Fruit fly (Drosophila melanogaster): Measurements from ENCODE around the gene Lgr4.
A peak's percentile ranks its signal among the peaks of the same experiment; 100 is the strongest.

Gene Lgr4

dm6 chrX:13113863-13114407 lies 75.0 kb downstream of the Lgr4 start (continued):
- peak; percentile 62 for TF ChIP-seq CG12769 (tag; optimal IDR thresholded peaks at IDR 0.05)
- TF ChIP-seq Dad (GFP tag; optimal IDR thresholded peaks at IDR 0.05), result no peak
- peak; percentile 20; the same call in 1 of the 2 replicates for TF ChIP-seq sisA (GFP tag; IDR thresholded peaks at IDR 0.05)
- no peak for TF ChIP-seq CG17328 (GFP tag; IDR thresholded peaks at IDR 0.05)
- no peak for TF ChIP-seq sd (tag; optimal IDR thresholded peaks at IDR 0.05)
- TF ChIP-seq row (GFP tag; IDR thresholded peaks at IDR 0.05), result peak; percentile 28
- TF ChIP-seq bsh (GFP tag; optimal IDR thresholded peaks at IDR 0.05), result no peak
- TF ChIP-seq Oli (tag; optimal IDR thresholded peaks at IDR 0.05), result no peak
- no peak for TF ChIP-seq Dip2 (GFP tag; IDR thresholded peaks at IDR 0.05)
- no peak for TF ChIP-seq crol (GFP tag; IDR thresholded peaks at IDR 0.05)

dm6 chrX:13112238-13112829 lies 76.6 kb downstream of the Lgr4 start, which contains the start of gene Chpf:
Chpf (minus strand) TSS chrX:13112462.
- no peak for TF ChIP-seq exex (tag; optimal IDR thresholded peaks at IDR 0.05)
- TF ChIP-seq MBD-R2 (GFP tag; IDR thresholded peaks at IDR 0.05), result no peak
- no peak for TF ChIP-seq da (GFP tag; optimal IDR thresholded peaks at IDR 0.05)
- no peak for TF ChIP-seq CG8089 (GFP tag; optimal IDR thresholded peaks at IDR 0.05)
- TF ChIP-seq corto (GFP tag; optimal IDR thresholded peaks at IDR 0.05), result no peak
- TF ChIP-seq sens (GFP tag), result peak; percentile 51
- TF ChIP-seq Hr51 (GFP tag; optimal IDR thresholded peaks at IDR 0.05), result no peak
- TF ChIP-seq Optix (GFP tag; IDR thresholded peaks at IDR 0.05), result no peak
- no peak for TF ChIP-seq ro (GFP tag; IDR thresholded peaks at IDR 0.05)
- TF ChIP-seq Six4 (GFP tag; optimal IDR thresholded peaks at IDR 0.05), result no peak
- TF ChIP-seq Elba2 (GFP tag; optimal IDR thresholded peaks at IDR 0.05), result no peak
- no peak for TF ChIP-seq CG5245 (GFP tag; optimal IDR thresholded peaks at IDR 0.05)
- no peak for TF ChIP-seq CTCF (GFP tag; optimal IDR thresholded peaks at IDR 0.05)
- peak; percentile 3 for TF ChIP-seq lilli (GFP tag; optimal IDR thresholded peaks at IDR 0.05)
- TF ChIP-seq CG12071 (GFP tag; optimal IDR thresholded peaks at IDR 0.05), result no peak
- peak; percentile 65 for TF ChIP-seq unc-4 (GFP tag; IDR thresholded peaks at IDR 0.05; ENCODE audit: partially characterized antibody)
- no peak for TF ChIP-seq Bteb2 (GFP tag; optimal IDR thresholded peaks at IDR 0.05)
- no peak for TF ChIP-seq jigr1 (GFP tag; IDR thresholded peaks at IDR 0.05)
- no peak for TF ChIP-seq CG1024 (GFP tag; IDR thresholded peaks at IDR 0.05)
- peak; percentile 90 for TF ChIP-seq Bgb (GFP tag; IDR thresholded peaks at IDR 0.05; ENCODE audit: partially characterized antibody)
- no peak for TF ChIP-seq ind (GFP tag; optimal IDR thresholded peaks at IDR 0.05)
- TF ChIP-seq Hey (tag; optimal IDR thresholded peaks at IDR 0.05), result no peak
- TF ChIP-seq CG2202 (tag; optimal IDR thresholded peaks at IDR 0.05), result no peak
- no peak for TF ChIP-seq sc (optimal IDR thresholded peaks at IDR 0.05)
- no peak for TF ChIP-seq sc (GFP tag; optimal IDR thresholded peaks at IDR 0.05)
- TF ChIP-seq CG6791 (GFP tag; IDR thresholded peaks at IDR 0.05; ENCODE audit: partially characterized antibody), result peak; percentile 92
- TF ChIP-seq Doc2 (GFP tag; IDR thresholded peaks at IDR 0.05), result no peak
- no peak for TF ChIP-seq Sox100B (GFP tag; optimal IDR thresholded peaks at IDR 0.05)
- TF ChIP-seq Kr (GFP tag; optimal IDR thresholded peaks at IDR 0.05), result no peak
- TF ChIP-seq bcd (GFP tag; optimal IDR thresholded peaks at IDR 0.05), result no peak
- peak; percentile 63 for TF ChIP-seq CG2116 (GFP tag; optimal IDR thresholded peaks at IDR 0.05)
- TF ChIP-seq CG3065 (GFP tag; optimal IDR thresholded peaks at IDR 0.05), result no peak
- TF ChIP-seq ranshi (GFP tag; IDR thresholded peaks at IDR 0.05), result no peak
- TF ChIP-seq Sry-δ (GFP tag; optimal IDR thresholded peaks at IDR 0.05), result peak; percentile 91
- no peak for TF ChIP-seq CG9215 (GFP tag; IDR thresholded peaks at IDR 0.05)
- peak; percentile 80 for TF ChIP-seq kah (GFP tag; optimal IDR thresholded peaks at IDR 0.05)
- no peak for TF ChIP-seq hth (optimal IDR thresholded peaks at IDR 0.05)
- TF ChIP-seq HLH54F (GFP tag; optimal IDR thresholded peaks at IDR 0.05), result no peak
- no peak for TF ChIP-seq CG17328 (GFP tag; IDR thresholded peaks at IDR 0.05)
- TF ChIP-seq slou (GFP tag; optimal IDR thresholded peaks at IDR 0.05), result no peak
- no peak for TF ChIP-seq dmrt11E (tag; optimal IDR thresholded peaks at IDR 0.05)
- TF ChIP-seq CG31224 (GFP tag; IDR thresholded peaks at IDR 0.05), result no peak

Measured in whole organism, embryonic.